Worm (Caenorhabditis elegans): ENCODE measurements around the gene madf-11.

DNA sequence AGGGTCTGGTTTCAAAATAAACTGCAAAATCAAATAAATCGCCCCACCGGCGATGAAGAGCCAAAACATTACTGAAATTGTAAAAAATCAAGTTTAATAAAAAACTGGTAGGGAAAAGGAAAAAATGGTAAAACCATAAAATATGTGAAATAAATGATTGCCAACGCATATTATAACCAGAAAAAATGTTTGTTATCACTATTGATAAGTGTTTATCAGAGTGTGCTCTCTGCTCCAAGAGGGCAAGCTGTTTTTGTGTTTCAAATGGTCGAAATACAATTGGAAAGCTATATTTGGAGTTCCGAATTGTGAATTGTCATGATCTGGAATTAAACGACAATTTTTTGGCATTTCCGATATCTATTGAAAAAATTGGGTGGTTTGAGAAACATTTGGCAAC, 7.0 kb upstream of the madf-11 start, which contains the start of gene C05D2.8:
- TF ChIP-seq cog-1 (tag; optimal IDR thresholded peaks at IDR 0.05) (no peak), ref-1 (GFP tag; conservative IDR thresholded peaks at IDR 0.05) (no peak), flt-1 (GFP tag; IDR thresholded peaks at IDR 0.05) (no peak), ztf-23 (GFP tag; IDR thresholded peaks at IDR 0.05) (no peak)

Measured in whole organism, midembryonic.